Worm (Caenorhabditis elegans): Measurements from ENCODE around the gene ggtb-1.

Gene ggtb-1

DNA sequence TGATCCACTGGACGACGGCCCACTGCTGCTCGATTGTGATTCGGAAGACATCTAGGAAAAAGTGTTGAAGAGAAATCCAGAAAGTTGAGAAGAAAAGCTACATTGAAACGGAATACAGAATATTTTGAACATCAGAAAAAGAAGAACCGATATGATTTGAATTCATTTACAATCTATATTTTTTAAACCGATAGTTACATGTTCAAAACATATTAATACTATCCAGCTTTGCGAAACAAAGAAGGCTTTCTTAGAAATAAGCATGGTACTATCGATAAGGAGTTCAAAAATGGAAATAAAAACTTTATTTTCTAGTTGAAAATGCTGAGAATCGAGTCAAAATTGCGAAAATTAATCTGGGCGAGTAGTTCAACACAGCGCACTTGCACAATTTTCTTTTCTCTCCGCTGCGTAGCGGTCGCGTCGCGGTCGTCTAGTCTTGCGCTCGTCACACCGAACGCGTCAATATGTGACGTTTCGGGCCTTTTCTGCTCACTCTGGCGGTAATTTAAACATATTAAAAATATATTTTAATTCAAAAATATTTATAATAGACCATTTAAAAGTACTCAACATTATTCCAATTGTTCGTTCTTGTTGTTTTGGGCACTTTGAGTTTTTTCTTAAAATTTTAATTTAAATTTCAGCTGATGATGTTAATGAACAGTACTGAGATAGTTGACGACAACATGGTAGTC is 28.6 kb downstream of the ggtb-1 start, which contains the start of the genes syf-2 and K04G7.1 (continued):
- TF ChIP-seq unc-39 (tag; optimal IDR thresholded peaks at IDR 0.05) (no peak), nhr-28 (tag; optimal IDR thresholded peaks at IDR 0.05) (no peak), nhr-76 (tag; optimal IDR thresholded peaks at IDR 0.05) (no peak), mdl-1 (tag; optimal IDR thresholded peaks at IDR 0.05) (no peak)

- no peak for TF ChIP-seq egl-5 (tag; optimal IDR thresholded peaks at IDR 0.05)
Measured at ce11 chrIII:7165276-7165675, 31.7 kb downstream of the ggtb-1 start.

ce11 chrIII:7165816-7166229 is 32.3 kb downstream of the ggtb-1 start:
- TF ChIP-seq nhr-43 (tag; optimal IDR thresholded peaks at IDR 0.05; ENCODE audit: poor library complexity, severe bottlenecking): no peak
- TF ChIP-seq nhr-12 (tag; optimal IDR thresholded peaks at IDR 0.05): no peak
- TF ChIP-seq mml-1 (tag; optimal IDR thresholded peaks at IDR 0.05): no peak
- peak; percentile 18 for TF ChIP-seq fos-1 (tag; optimal IDR thresholded peaks at IDR 0.05)
- TF ChIP-seq skn-1 (tag; optimal IDR thresholded peaks at IDR 0.05): peak; percentile 72
- TF ChIP-seq mdl-1 (tag; optimal IDR thresholded peaks at IDR 0.05): peak; percentile 58
- TF ChIP-seq nfya-1 (tag; optimal IDR thresholded peaks at IDR 0.05; ENCODE audit: insufficient read depth): peak; percentile 50
- TF ChIP-seq pqm-1 (tag; optimal IDR thresholded peaks at IDR 0.05): peak; percentile 97
- TF ChIP-seq ceh-28 (tag; optimal IDR thresholded peaks at IDR 0.05): peak; percentile 38
- TF ChIP-seq nhr-77 (tag; optimal IDR thresholded peaks at IDR 0.05): no peak
- peak; percentile 27 for TF ChIP-seq lsy-12 (tag; optimal IDR thresholded peaks at IDR 0.05)
- no peak for TF ChIP-seq ceh-16 (tag; optimal IDR thresholded peaks at IDR 0.05)
- TF ChIP-seq ceh-9 (tag; optimal IDR thresholded peaks at IDR 0.05): no peak
- peak; percentile 37 for TF ChIP-seq snpc-4 (tag; optimal IDR thresholded peaks at IDR 0.05)
- peak; percentile 42 for TF ChIP-seq lin-15B (tag; optimal IDR thresholded peaks at IDR 0.05)
- TF ChIP-seq tbx-2 (tag; optimal IDR thresholded peaks at IDR 0.05): no peak
- peak; percentile 97 for TF ChIP-seq elt-2 (tag; optimal IDR thresholded peaks at IDR 0.05)
- TF ChIP-seq egl-5 (tag; optimal IDR thresholded peaks at IDR 0.05): peak; percentile 44
- peak; percentile 82 for TF ChIP-seq jun-1 (tag; optimal IDR thresholded peaks at IDR 0.05)
- peak; percentile 70 for TF ChIP-seq pha-4 (tag; optimal IDR thresholded peaks at IDR 0.05)
- peak; percentile 5 for TF ChIP-seq lin-39 (tag; optimal IDR thresholded peaks at IDR 0.05)

ce11 chrIII:7166664-7167567 is 33.4 kb downstream of the ggtb-1 start:
- TF ChIP-seq ceh-9 (tag; optimal IDR thresholded peaks at IDR 0.05): no peak
- TF ChIP-seq lin-15B (tag; optimal IDR thresholded peaks at IDR 0.05): peak; percentile 74
- TF ChIP-seq nfya-1 (tag; optimal IDR thresholded peaks at IDR 0.05; ENCODE audit: insufficient read depth): peak; percentile 77
- TF ChIP-seq pha-4 (tag; optimal IDR thresholded peaks at IDR 0.05): peak; percentile 51
- peak; percentile 54 for TF ChIP-seq egl-27 (tag; optimal IDR thresholded peaks at IDR 0.05)
- TF ChIP-seq lsy-12 (tag; optimal IDR thresholded peaks at IDR 0.05): no peak
- peak; percentile 91 for TF ChIP-seq hmg-11 (tag; optimal IDR thresholded peaks at IDR 0.05)
- peak; percentile 91 for TF ChIP-seq elt-2 (tag; optimal IDR thresholded peaks at IDR 0.05)
- peak; percentile 68 for TF ChIP-seq lin-39 (tag; optimal IDR thresholded peaks at IDR 0.05)
- no peak for TF ChIP-seq ceh-82 (tag; optimal IDR thresholded peaks at IDR 0.05)
- peak; percentile 23 for TF ChIP-seq fkh-10 (GFP tag; optimal IDR thresholded peaks at IDR 0.05)
- no peak for TF ChIP-seq nhr-76 (tag; optimal IDR thresholded peaks at IDR 0.05)
- TF ChIP-seq pqm-1 (tag; optimal IDR thresholded peaks at IDR 0.05): peak; percentile 65
- TF ChIP-seq ZK546.5 (tag; optimal IDR thresholded peaks at IDR 0.05): no peak

- TF ChIP-seq hmg-11 (tag; optimal IDR thresholded peaks at IDR 0.05) (no peak), ceh-28 (tag; optimal IDR thresholded peaks at IDR 0.05) (no peak), ceh-9 (tag; optimal IDR thresholded peaks at IDR 0.05) (no peak), egl-5 (tag; optimal IDR thresholded peaks at IDR 0.05) (no peak), egl-27 (tag; optimal IDR thresholded peaks at IDR 0.05) (no peak), lsy-12 (tag; optimal IDR thresholded peaks at IDR 0.05) (no peak), ZK546.5 (tag; optimal IDR thresholded peaks at IDR 0.05) (no peak), mdl-1 (tag; optimal IDR thresholded peaks at IDR 0.05) (no peak), pha-4 (tag; optimal IDR thresholded peaks at IDR 0.05) (no peak)
Measured at ce11 chrIII:7167568-7167937, 34.0 kb downstream of the ggtb-1 start, which contains the start of gene acs-4. acs-4 (plus strand) TSS chrIII:7167838.

Data from whole organism, L3 larva.